Worm (Caenorhabditis elegans): ENCODE data around the gene pzf-1.

ce11 chrV:15967542-15967941 is 39.3 kb upstream of the pzf-1 start, which contains the start of gene sri-1:
- no peak for TF ChIP-seq nhr-28 (tag; optimal IDR thresholded peaks at IDR 0.05)
- TF ChIP-seq skn-1 (tag; optimal IDR thresholded peaks at IDR 0.05) = no peak
- TF ChIP-seq unc-98 (GFP tag; IDR thresholded peaks at IDR 0.05) = no peak
- no peak for TF ChIP-seq unc-86 (tag; optimal IDR thresholded peaks at IDR 0.05)
- TF ChIP-seq F16B12.6 (tag; optimal IDR thresholded peaks at IDR 0.05) = no peak
- no peak for TF ChIP-seq elt-3 (tag; optimal IDR thresholded peaks at IDR 0.05)
- TF ChIP-seq C04F5.9 (tag; optimal IDR thresholded peaks at IDR 0.05) = no peak
- no peak for TF ChIP-seq blmp-1 (tag; optimal IDR thresholded peaks at IDR 0.05)
- TF ChIP-seq nhr-76 (tag; optimal IDR thresholded peaks at IDR 0.05) = no peak
- no peak for TF ChIP-seq fos-1 (tag; optimal IDR thresholded peaks at IDR 0.05)
- TF ChIP-seq snpc-4 (tag; optimal IDR thresholded peaks at IDR 0.05) = no peak
- TF ChIP-seq nhr-77 (tag; optimal IDR thresholded peaks at IDR 0.05) = no peak
- no peak for TF ChIP-seq ama-1 (optimal IDR thresholded peaks at IDR 0.05)
